Fruit fly (Drosophila melanogaster) whole organism, prepupa: ENCODE measurements around the gene CG13720.

Source experiments
- CG10631 ChIP-seq: fragments of 200-800 bp; sonication (Bioruptor generic); optimal IDR thresholded peaks from 2 replicates; lab custom pipeline; 2016; ENCODE audit warnings: missing biosample characterization, missing genetic modification characterization
- CG10669 ChIP-seq: fragments of 200-800 bp; sonication (Bioruptor generic); optimal IDR thresholded peaks from 3 replicates; lab custom pipeline; 2018; ENCODE audit warnings: missing biosample characterization, mild to moderate bottlenecking, missing genetic modification characterization, moderate library complexity
- CG11762 ChIP-seq: fragments of 200-800 bp; sonication (Bioruptor generic); optimal IDR thresholded peaks from 3 replicates; lab custom pipeline; 2016; ENCODE audit warnings: missing biosample characterization, missing genetic modification characterization; ENCODE audit not compliant: insufficient read depth
- CG16779 ChIP-seq: fragments of 200-800 bp; sonication (Bioruptor generic); optimal IDR thresholded peaks from 3 replicates; lab custom pipeline; 2017; ENCODE audit warnings: missing biosample characterization, mild to moderate bottlenecking, missing genetic modification characterization
- CG32006 ChIP-seq: fragments of 200-800 bp; sonication (Bioruptor generic); optimal IDR thresholded peaks from 3 replicates; lab custom pipeline; 2017; ENCODE audit warnings: missing biosample characterization, mild to moderate bottlenecking, missing genetic modification characterization
- CG6276 ChIP-seq: fragments of 200-800 bp; sonication (Bioruptor generic); optimal IDR thresholded peaks from 2 replicates; lab custom pipeline; 2017; ENCODE audit warnings: missing biosample characterization, mild to moderate bottlenecking, missing genetic modification characterization
- CG6792 ChIP-seq: fragments of 200-800 bp; sonication (Bioruptor generic); optimal IDR thresholded peaks from 3 replicates; lab custom pipeline; 2016; ENCODE audit warnings: missing biosample characterization, missing genetic modification characterization
- Eip78C ChIP-seq: fragments of 200-800 bp; sonication (Bioruptor generic); peaks from one replicate; lab custom pipeline; 2016; ENCODE audit warnings: missing biosample characterization, missing genetic modification characterization
- Hr38 ChIP-seq: sonication (Bioruptor generic); optimal IDR thresholded peaks from 2 replicates; lab custom pipeline; 2016; ENCODE audit warnings: missing biosample characterization, missing genetic modification characterization
- Lpt ChIP-seq: fragments of 200-800 bp; sonication (Bioruptor generic); optimal IDR thresholded peaks from 3 replicates; lab custom pipeline; 2016; ENCODE audit warnings: missing biosample characterization, missing genetic modification characterization
- Sox102F ChIP-seq: fragments of 200-800 bp; sonication (Bioruptor generic); optimal IDR thresholded peaks from 2 replicates; lab custom pipeline; 2016; ENCODE audit warnings: missing biosample characterization, mild to moderate bottlenecking, missing genetic modification characterization
- achi ChIP-seq: fragments of 200-800 bp; sonication (Bioruptor generic); optimal IDR thresholded peaks from 3 replicates; lab custom pipeline; 2016; ENCODE audit warnings: missing biosample characterization, missing genetic modification characterization
- salr ChIP-seq, 2 experiments: fragments of 200-800 bp; sonication (Bioruptor generic); optimal IDR thresholded peaks; 3 replicates each; lab custom pipeline; 2016 to 2018; ENCODE audit warnings: missing biosample characterization in 2 of 2, missing genetic modification characterization in 2 of 2, mild to moderate bottlenecking in 1 of 2
- topi ChIP-seq: fragments of 200-800 bp; sonication (Bioruptor generic); optimal IDR thresholded peaks from 3 replicates; lab custom pipeline; 2016; ENCODE audit warnings: missing biosample characterization, missing genetic modification characterization

dm6 chr3L:4534481-4534880 lies 34.2 kb upstream of the CG13720 start:
- no peak for TF ChIP-seq CG11762 (GFP tag; lab: Kevin White, UChicago)
- TF ChIP-seq Sox102F (GFP tag; lab: Kevin White, UChicago) = no peak
- no peak for TF ChIP-seq salr (GFP tag; optimal IDR thresholded peaks at IDR 0.05; lab: Kevin White, UChicago)
- TF ChIP-seq Eip78C (GFP tag; lab: Kevin White, UChicago) = no peak
- no peak for TF ChIP-seq CG10669
- no peak for TF ChIP-seq CG6276 (GFP tag; lab: Kevin White, UChicago)
- TF ChIP-seq CG32006 = no peak
- TF ChIP-seq CG10631 = no peak
- TF ChIP-seq topi (GFP tag; lab: Kevin White, UChicago) = no peak
- TF ChIP-seq Lpt = no peak
- no peak for TF ChIP-seq CG16779 (tag; lab: Kevin White, UChicago)
- TF ChIP-seq achi (GFP tag; lab: Kevin White, UChicago) = no peak
- no peak for TF ChIP-seq CG6792 (GFP tag; lab: Kevin White, UChicago)
- TF ChIP-seq Hr38 = no peak
